Worm (Caenorhabditis elegans) whole organism, L1 larva: ENCODE results near the gene sgcb-1.

Experiments
- egl-27 ChIP-seq, 2 experiments: fragments of 150-350 bp in 1 of 2; sonication (generic microtip); optimal IDR thresholded peaks; 3 replicates each; lab custom pipeline; 2017 to 2018; ENCODE audit warnings: missing biosample characterization in 2 of 2, missing genetic modification characterization in 2 of 2, missing genetic modification reagents in 2 of 2
- mdl-1 ChIP-seq, 2 experiments: fragments of 150-350 bp; optimal IDR thresholded peaks; 2 replicates each; lab custom pipeline; 2014 to 2017; ENCODE audit warnings: missing biosample characterization in 2 of 2, missing genetic modification characterization in 2 of 2, inconsistent platforms in 1 of 2
- pax-3 ChIP-seq: fragments of 200-800 bp; sonication (Bioruptor generic); optimal IDR thresholded peaks from 2 replicates; lab custom pipeline; 2018; ENCODE audit warnings: mild to moderate bottlenecking, missing genetic modification characterization, moderate library complexity, missing compliant biosample characterization

DNA sequence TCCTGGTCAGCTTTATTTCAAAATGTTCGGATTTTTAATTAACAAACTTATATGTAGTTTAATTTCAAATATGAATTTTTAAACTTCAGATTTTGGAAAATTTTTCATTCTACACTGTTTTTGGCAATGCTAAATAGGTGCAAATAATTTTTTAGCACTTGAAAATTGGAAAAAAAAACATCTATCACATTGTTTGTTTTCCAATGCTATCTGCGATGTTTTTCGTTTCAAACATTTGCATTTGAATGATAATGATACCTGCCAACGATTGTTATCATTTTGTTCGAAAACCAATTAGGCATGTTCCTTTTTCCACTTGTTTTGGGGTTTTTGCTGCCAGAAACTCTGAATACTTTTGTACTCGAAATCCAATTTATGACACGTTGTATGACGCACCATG lies 48.9 kb downstream of the sgcb-1 start, which contains the start of gene C03H5.4:
- TF ChIP-seq pax-3 (tag; lab: Kevin White, UChicago) = no peak
- no peak for TF ChIP-seq mdl-1 (tag; optimal IDR thresholded peaks at IDR 0.05; lab: Kevin White, UChicago)
- TF ChIP-seq egl-27 (tag; optimal IDR thresholded peaks at IDR 0.05; lab: Kevin White, UChicago) = no peak
